Worm (Caenorhabditis elegans): Measurements from ENCODE around the gene aex-2.

Gene aex-2

DNA sequence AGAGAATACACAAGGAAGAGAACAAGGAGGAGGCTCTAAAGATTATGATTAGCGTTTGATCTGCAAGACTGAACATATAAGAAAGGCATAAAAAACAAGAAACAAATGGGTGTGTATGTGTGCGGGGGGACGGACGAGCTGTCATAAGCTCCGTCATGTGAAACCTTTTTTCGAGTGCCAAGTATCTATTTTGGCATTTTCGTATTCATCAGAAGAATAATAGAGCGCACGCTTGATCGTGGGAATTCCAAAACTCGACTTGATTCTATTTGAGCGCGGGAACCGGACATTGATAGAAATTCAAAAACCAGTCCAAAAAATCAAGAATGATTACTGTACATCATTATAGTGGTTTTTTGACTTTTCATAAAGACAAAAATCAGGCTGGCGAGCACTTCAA lies 3.9 kb upstream of the aex-2 start:
- TF ChIP-seq dsc-1 (tag; optimal IDR thresholded peaks at IDR 0.05) = peak; percentile 41
- no peak for TF ChIP-seq pax-3 (tag; optimal IDR thresholded peaks at IDR 0.05)
- peak; percentile 45 for TF ChIP-seq fkh-8 (tag; optimal IDR thresholded peaks at IDR 0.05)

DNA sequence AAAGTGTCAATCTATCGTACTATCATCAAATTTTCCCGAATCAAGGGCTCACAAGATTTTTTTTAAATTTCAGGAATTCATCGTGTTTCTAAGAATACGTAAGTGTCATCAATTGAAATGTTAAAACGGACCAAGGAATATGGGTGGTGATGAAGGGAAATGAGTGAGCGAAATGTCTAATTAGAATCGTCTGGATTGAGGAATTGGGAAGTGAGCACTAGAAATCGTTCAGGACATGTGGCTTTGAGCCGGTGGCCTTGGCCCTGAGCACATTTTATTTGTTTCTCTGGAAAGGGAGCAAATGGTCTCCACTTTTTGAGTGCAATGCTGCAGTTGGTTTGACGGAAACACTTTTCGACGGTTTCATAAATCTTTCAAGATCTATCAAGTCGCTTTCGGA lies 1.3 kb upstream of the aex-2 start:
- peak; percentile 98 for TF ChIP-seq dsc-1 (tag; optimal IDR thresholded peaks at IDR 0.05)
- no peak for TF ChIP-seq lin-14 (GFP tag; optimal IDR thresholded peaks at IDR 0.05)
- TF ChIP-seq efl-3 (GFP tag; optimal IDR thresholded peaks at IDR 0.05) = no peak
- no peak for TF ChIP-seq ceh-82 (tag; optimal IDR thresholded peaks at IDR 0.05)
- TF ChIP-seq tbx-2 (tag; optimal IDR thresholded peaks at IDR 0.05) = no peak
- TF ChIP-seq nhr-28 (tag; optimal IDR thresholded peaks at IDR 0.05) = no peak
- peak; percentile 53 for TF ChIP-seq fkh-4 (tag; optimal IDR thresholded peaks at IDR 0.05; ENCODE audit: borderline replicate concordance)
- no peak for TF ChIP-seq lin-13 (GFP tag; optimal IDR thresholded peaks at IDR 0.05)
- no peak for TF ChIP-seq fos-1 (tag; optimal IDR thresholded peaks at IDR 0.05)

DNA sequence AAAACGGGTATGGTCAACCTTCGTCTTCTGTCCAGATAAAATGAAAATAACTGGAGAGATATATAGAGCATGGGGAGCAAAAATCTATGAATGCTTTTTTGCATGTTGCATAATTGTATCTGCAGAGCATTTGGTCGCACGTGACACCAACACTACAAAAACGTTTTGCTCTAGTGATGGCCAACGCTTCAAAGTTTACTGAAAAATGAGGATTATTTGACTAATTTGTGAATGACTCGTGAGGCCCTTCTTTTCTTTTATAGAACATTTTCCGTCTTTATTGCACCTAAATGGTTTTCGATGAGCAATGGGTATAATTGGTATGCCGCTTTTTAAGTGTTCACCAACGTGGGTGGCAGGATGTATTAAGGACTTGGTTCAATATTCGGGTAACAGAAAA lies 562 bp upstream of the aex-2 start:
- no peak for TF ChIP-seq alr-1 (tag; optimal IDR thresholded peaks at IDR 0.05; ENCODE audit: borderline replicate concordance)
- peak; percentile 84 for TF ChIP-seq ceh-63 (GFP tag; optimal IDR thresholded peaks at IDR 0.05)
- peak; percentile 81 for TF ChIP-seq dsc-1 (tag; optimal IDR thresholded peaks at IDR 0.05)

DNA sequence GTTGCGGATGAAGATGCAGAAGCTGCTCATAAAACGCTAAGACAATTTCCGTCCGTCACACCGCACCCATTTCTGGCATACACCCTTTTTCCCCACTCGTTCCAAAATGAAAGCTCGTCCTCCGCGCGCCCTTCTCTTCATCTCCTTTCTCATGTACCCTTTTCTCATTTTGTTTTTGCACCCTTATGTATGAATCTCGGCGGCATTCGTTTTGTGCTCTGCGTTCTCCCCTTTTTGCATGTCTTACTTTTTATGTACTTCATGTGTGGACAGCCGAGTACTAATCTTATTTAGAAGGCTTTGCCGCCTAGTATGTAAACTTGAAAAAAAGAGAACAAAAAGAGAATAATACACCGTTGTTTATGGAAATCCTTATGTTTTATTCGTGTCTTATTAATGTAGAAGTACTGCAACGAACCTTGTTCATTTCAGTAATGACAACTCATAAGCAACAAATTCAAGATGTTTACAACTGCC lies 4.8 kb downstream of the aex-2 start, which contains the start of gene F34H10.4:
Gene F34H10.4, plus strand, starts transcription at position 427 of the 477 bp plus-strand sequence.
- TF ChIP-seq ces-1 (GFP tag; optimal IDR thresholded peaks at IDR 0.05) (peak; percentile 26), fkh-10 (GFP tag; optimal IDR thresholded peaks at IDR 0.05) (peak; percentile 70), efl-1 (optimal IDR thresholded peaks at IDR 0.05) (no peak), efl-1 (GFP tag; optimal IDR thresholded peaks at IDR 0.05 in 1 of 2) (peak in 1 of 2 experiments; percentile 60), pag-3 (tag; optimal IDR thresholded peaks at IDR 0.05; ENCODE audit: borderline replicate concordance, insufficient read depth) (no peak), pqm-1 (tag; optimal IDR thresholded peaks at IDR 0.05) (no peak), mdl-1 (tag; optimal IDR thresholded peaks at IDR 0.05) (no peak), lin-14 (GFP tag; optimal IDR thresholded peaks at IDR 0.05) (peak; percentile 51)

DNA sequence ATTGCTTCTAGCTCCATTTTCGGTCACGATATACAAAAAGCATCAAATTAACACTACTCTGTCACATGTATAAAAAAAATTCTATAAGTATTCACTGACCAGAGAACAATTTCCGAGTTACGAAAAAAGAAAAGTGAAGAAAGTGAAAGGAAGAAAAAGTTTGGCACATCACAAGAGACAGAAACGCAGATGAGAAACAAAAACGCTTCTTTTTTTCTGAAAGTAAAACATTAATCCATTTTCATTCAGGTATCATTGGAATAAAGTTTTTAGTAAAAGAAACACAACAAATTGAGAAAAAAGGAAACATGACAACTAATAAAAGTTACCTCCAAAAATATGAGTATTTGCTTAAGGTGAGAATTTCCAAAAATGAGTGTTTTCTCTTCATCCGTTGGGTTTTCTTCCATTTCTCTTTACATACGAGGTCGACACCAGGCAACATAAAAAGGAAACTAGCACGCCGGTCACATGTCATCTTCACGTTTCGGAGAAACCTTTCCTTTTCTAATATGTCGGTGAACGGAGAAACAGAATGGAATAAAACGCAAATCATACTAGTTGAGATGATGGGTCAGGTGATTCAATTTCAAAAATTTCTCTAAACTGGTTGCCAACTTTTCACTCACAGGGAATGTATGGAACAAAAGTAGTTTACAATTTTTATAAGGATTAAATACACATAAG lies 10.0 kb downstream of the aex-2 start:
- peak; percentile 8 for TF ChIP-seq egl-13 (tag; optimal IDR thresholded peaks at IDR 0.05)
- peak; percentile 6 to 24 for TF ChIP-seq lsy-2 (tag; optimal IDR thresholded peaks at IDR 0.05)
- peak; percentile 32 for TF ChIP-seq skn-1 (tag; optimal IDR thresholded peaks at IDR 0.05)
- TF ChIP-seq unc-130 (tag; optimal IDR thresholded peaks at IDR 0.05) = no peak
- TF ChIP-seq isw-1 (GFP tag; IDR thresholded peaks at IDR 0.05) = no peak
- TF ChIP-seq aha-1 (tag; optimal IDR thresholded peaks at IDR 0.05) = no peak
- no peak for TF ChIP-seq efl-3 (GFP tag; optimal IDR thresholded peaks at IDR 0.05)
- peak in 2 of 6 experiments; percentile 18 to 20 for TF ChIP-seq elt-3 (tag; optimal IDR thresholded peaks at IDR 0.05)
- TF ChIP-seq pag-3 (tag; optimal IDR thresholded peaks at IDR 0.05; ENCODE audit: borderline replicate concordance, insufficient read depth) = no peak
- peak; percentile 71 for TF ChIP-seq grh-1 (GFP tag; IDR thresholded peaks at IDR 0.05)
- TF ChIP-seq hpl-2 (GFP tag; optimal IDR thresholded peaks at IDR 0.05) = no peak
- TF ChIP-seq lir-3 (tag; optimal IDR thresholded peaks at IDR 0.05; ENCODE audit: poor library complexity) = no peak
- no peak for TF ChIP-seq ztf-11 (tag; optimal IDR thresholded peaks at IDR 0.05)
- peak; percentile 19 for TF ChIP-seq pax-3 (tag; optimal IDR thresholded peaks at IDR 0.05)
- TF ChIP-seq lin-13 (GFP tag; optimal IDR thresholded peaks at IDR 0.05) = no peak
- TF ChIP-seq ama-1 (optimal IDR thresholded peaks at IDR 0.05) = no peak
- TF ChIP-seq ceh-88 (GFP tag; IDR thresholded peaks at IDR 0.05) = 0 out of 2 replicates have a peak, but pooled peaks have one; percentile 13
- TF ChIP-seq tbx-2 (tag; optimal IDR thresholded peaks at IDR 0.05) = peak; percentile 42
- peak; percentile 33 for TF ChIP-seq nhr-47 (tag; optimal IDR thresholded peaks at IDR 0.05)
- no peak for TF ChIP-seq unc-62 (GFP tag; optimal IDR thresholded peaks at IDR 0.05)
- no peak for TF ChIP-seq zag-1 (tag; optimal IDR thresholded peaks at IDR 0.05)
- no peak for TF ChIP-seq xbp-1 (tag; optimal IDR thresholded peaks at IDR 0.05)
- no peak for TF ChIP-seq mab-9 (GFP tag; IDR thresholded peaks at IDR 0.05)
- peak; percentile 47 for TF ChIP-seq ceh-8 (GFP tag; optimal IDR thresholded peaks at IDR 0.05)
- peak in 1 of 2 experiments; percentile 69 for TF ChIP-seq mdl-1 (tag; optimal IDR thresholded peaks at IDR 0.05)
- peak; percentile 66 for TF ChIP-seq snu-23 (GFP tag; optimal IDR thresholded peaks at IDR 0.05)
- TF ChIP-seq fos-1 (tag; optimal IDR thresholded peaks at IDR 0.05) = no peak
- TF ChIP-seq snpc-4 (tag; optimal IDR thresholded peaks at IDR 0.05) = peak; percentile 27
- no peak for TF ChIP-seq nhr-76 (tag; optimal IDR thresholded peaks at IDR 0.05)
